Fruit fly (Drosophila melanogaster) S2 (cell line): Measurements from ENCODE around the gene LpR2.

Experiments used
- CG8478 ChIP-seq: fragments of >200 bp; optimal IDR thresholded peaks from 2 replicates; lab custom pipeline; 2018
- CTCF ChIP-seq, 2 experiments: fragments of >200 bp; optimal IDR thresholded peaks; 2 replicates each; lab custom pipeline; 2018

Gene LpR2

dm6 chr3R:25662358-25662757 is 77.9 kb downstream of the LpR2 start:
- TF ChIP-seq CG8478 (lab: Kevin White, UChicago) (no peak), CTCF (optimal IDR thresholded peaks at IDR 0.05; lab: Kevin White, UChicago) (no peak)

DNA sequence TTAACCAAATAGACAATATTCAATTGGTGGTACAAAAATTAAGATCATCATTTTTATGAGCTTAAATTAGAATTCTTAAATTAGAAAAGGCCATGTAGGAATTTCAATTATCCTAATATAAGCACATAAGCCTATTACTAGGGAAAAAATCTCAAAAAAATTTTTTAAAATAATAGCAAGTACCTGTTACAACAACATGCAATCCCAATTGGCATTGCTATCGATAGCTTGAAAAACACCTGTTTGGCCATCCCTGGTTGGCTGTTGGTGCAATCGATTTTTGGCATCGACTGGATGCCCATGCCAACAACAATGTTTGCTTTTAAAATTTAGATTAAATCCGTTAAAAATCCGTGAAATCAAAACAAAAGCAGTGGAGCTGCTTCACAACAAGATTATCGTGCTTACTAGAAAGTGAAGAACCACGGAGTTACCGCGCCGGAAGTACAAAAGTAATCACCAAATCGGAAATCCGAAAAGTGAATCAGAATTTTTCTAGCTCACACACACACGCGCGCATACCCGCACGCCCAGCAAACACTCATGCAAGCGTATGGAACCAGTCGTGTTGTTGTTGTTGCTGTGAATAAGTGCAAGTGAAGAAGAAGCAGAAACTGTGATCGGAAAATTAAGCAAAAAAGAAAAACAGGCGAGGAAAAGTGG is 78.6 kb downstream of the LpR2 start, which contains the start of gene RASSF8:
TSS of gene RASSF8 (plus strand) at position 265 of the 663 bp plus-strand sequence.
- TF ChIP-seq CG8478 (lab: Kevin White, UChicago) (no peak), CTCF (optimal IDR thresholded peaks at IDR 0.05; lab: Kevin White, UChicago) (no peak)

- TF ChIP-seq CTCF (optimal IDR thresholded peaks at IDR 0.05; lab: Kevin White, UChicago): no peak
Observed at dm6 chr3R:25660985-25661530, 79.2 kb downstream of the LpR2 start, which contains the start of gene Tnks. Gene Tnks, minus strand, starts transcription at chr3R:25661286.

- TF ChIP-seq CTCF (optimal IDR thresholded peaks at IDR 0.05; lab: Kevin White, UChicago): no peak
- TF ChIP-seq CG8478 (lab: Kevin White, UChicago): no peak
Observed at dm6 chr3R:25659857-25660417, 80.3 kb downstream of the LpR2 start.

- no peak for TF ChIP-seq CG8478 (lab: Kevin White, UChicago)
- no peak for TF ChIP-seq CTCF (optimal IDR thresholded peaks at IDR 0.05; lab: Kevin White, UChicago)
Observed at dm6 chr3R:25652066-25652720, 88.1 kb downstream of the LpR2 start.

DNA sequence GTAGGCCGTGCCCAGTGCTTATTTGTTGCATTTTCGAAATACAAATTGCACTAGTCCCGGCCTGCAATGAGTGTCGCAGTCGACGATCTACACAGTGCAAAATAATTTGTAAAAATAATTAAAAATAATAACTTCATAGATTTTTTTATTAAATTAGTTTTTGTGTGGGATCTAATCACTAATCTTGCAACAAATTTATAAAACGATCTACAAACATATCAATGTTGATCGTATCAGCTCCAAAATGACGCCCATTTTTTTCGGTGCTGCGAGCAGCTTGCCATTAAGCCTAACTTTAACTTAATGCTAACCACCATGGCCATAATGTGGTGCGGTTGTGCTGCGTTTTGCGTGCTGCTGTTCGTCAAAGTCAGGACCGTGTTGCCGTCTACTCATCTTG is 88.9 kb downstream of the LpR2 start:
- TF ChIP-seq CG8478 (lab: Kevin White, UChicago): no peak
- TF ChIP-seq CTCF (optimal IDR thresholded peaks at IDR 0.05; lab: Kevin White, UChicago): no peak

DNA sequence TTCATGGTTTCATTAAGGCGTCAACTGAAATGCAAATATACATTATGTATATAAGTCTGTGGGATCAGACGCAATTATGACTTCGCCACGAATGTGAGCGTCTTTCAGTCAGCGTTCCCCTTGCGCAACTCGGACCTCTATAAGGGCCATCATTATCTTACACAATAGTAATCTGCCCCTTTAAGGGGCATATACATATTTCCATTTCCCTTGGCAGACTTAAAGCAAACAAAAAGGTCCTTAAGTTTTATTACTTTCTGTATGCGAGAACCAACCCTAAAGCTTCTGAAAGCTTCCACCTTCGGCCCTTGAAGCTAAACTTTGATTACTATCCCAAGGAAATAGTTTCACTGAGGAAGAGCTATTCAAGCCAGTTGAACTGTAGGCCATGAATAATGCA is 89.8 kb downstream of the LpR2 start:
- TF ChIP-seq CTCF (optimal IDR thresholded peaks at IDR 0.05; lab: Kevin White, UChicago) (no peak), CG8478 (lab: Kevin White, UChicago) (no peak)
